Worm (Caenorhabditis elegans) whole organism, L4 larva: Measurements from ENCODE around the gene F13A7.14.

ENCODE experiments used
- D1046.2 ChIP-seq: fragments of 200-800 bp; sonication (Bioruptor generic); IDR thresholded peaks from 2 replicates; pipeline ENCODE4 v1.3.6; 2022; ENCODE audit warnings: missing genetic modification characterization, missing compliant biosample characterization
- F10B5.3 ChIP-seq: sonication (generic microtip); optimal IDR thresholded peaks from 2 replicates; lab custom pipeline; 2016; ENCODE audit warnings: mild to moderate bottlenecking, missing genetic modification characterization, missing compliant biosample characterization
- F37D6.2 ChIP-seq: sonication (generic microtip); optimal IDR thresholded peaks from 2 replicates; lab custom pipeline; 2016; ENCODE audit warnings: mild to moderate bottlenecking, missing genetic modification characterization, missing compliant biosample characterization
- F44E2.7 ChIP-seq: fragments of 200-800 bp; sonication (Bioruptor generic); IDR thresholded peaks from 2 replicates; pipeline ENCODE4 v2.1.2; 2022; ENCODE audit warnings: missing genetic modification characterization, missing compliant biosample characterization
- F49E8.2 ChIP-seq: sonication (generic microtip); optimal IDR thresholded peaks from 2 replicates; lab custom pipeline; 2016; ENCODE audit warnings: missing compliant biosample characterization, mild to moderate bottlenecking, missing genetic modification characterization, borderline replicate concordance
- Y48G9A.11 ChIP-seq: fragments of 200-800 bp; sonication (Bioruptor generic); IDR thresholded peaks from 2 replicates; pipeline ENCODE4 v1.3.6; 2022; ENCODE audit warnings: missing genetic modification reagents, missing genetic modification characterization, missing compliant biosample characterization
- aha-1 ChIP-seq: fragments of 150-350 bp; peaks from one replicate; lab custom pipeline; 2014; ENCODE audit warnings: missing biosample characterization, missing genetic modification characterization
- ceh-44 ChIP-seq: fragments of 200-800 bp; sonication (Bioruptor generic); IDR thresholded peaks from 2 replicates; pipeline ENCODE4 v1.3.6; 2022; ENCODE audit warnings: missing genetic modification reagents, missing genetic modification characterization, missing compliant biosample characterization
- ceh-82 ChIP-seq: sonication (generic microtip); optimal IDR thresholded peaks from 2 replicates; lab custom pipeline; 2017; ENCODE audit warnings: missing biosample characterization, missing genetic modification characterization
- daf-12 ChIP-seq: fragments of 150-350 bp; optimal IDR thresholded peaks from 2 replicates; lab custom pipeline; 2014; ENCODE audit warnings: missing biosample characterization, missing genetic modification reagents, missing genetic modification characterization
- daf-19 ChIP-seq: fragments of 200-800 bp; sonication (Bioruptor generic); conservative IDR thresholded peaks from 2 replicates; pipeline ENCODE4 v1.3.6; 2022; ENCODE audit warnings: missing genetic modification characterization, missing compliant biosample characterization
- dpl-1 ChIP-seq: fragments of 150-350 bp; optimal IDR thresholded peaks from 2 replicates; lab custom pipeline; 2014; ENCODE audit warnings: missing biosample characterization, missing genetic modification reagents, missing genetic modification characterization
- egl-27 ChIP-seq: sonication (generic microtip); optimal IDR thresholded peaks from 3 replicates; lab custom pipeline; 2017; ENCODE audit warnings: missing biosample characterization, missing genetic modification reagents, missing genetic modification characterization
- egl-43 ChIP-seq: fragments of 200-800 bp; sonication (Bioruptor generic); IDR thresholded peaks from 2 replicates; pipeline ENCODE4 v1.3.6; 2022; ENCODE audit warnings: missing genetic modification reagents, missing genetic modification characterization, missing compliant biosample characterization
- gei-8 ChIP-seq: fragments of 200-800 bp; sonication (Bioruptor generic); optimal IDR thresholded peaks from 2 replicates; lab custom pipeline; 2018; ENCODE audit warnings: mild to moderate bottlenecking, missing genetic modification characterization, missing compliant biosample characterization
- hmg-1.1 ChIP-seq: fragments of 200-800 bp; sonication (Bioruptor generic); IDR thresholded peaks from 2 replicates; pipeline ENCODE4 v1.3.6; 2022; ENCODE audit warnings: missing genetic modification reagents, missing genetic modification characterization, missing compliant biosample characterization
- lin-15B ChIP-seq: fragments of 150-350 bp; sonication (generic microtip); optimal IDR thresholded peaks from 3 replicates; lab custom pipeline; 2014; ENCODE audit warnings: missing biosample characterization, missing genetic modification characterization
- lsy-2 ChIP-seq, 2 experiments: fragments of 150-350 bp in 1 of 2; sonication (generic microtip) in 1 of 2; optimal IDR thresholded peaks; 2 replicates each; lab custom pipeline; 2014 to 2017; ENCODE audit warnings: missing biosample characterization in 2 of 2, missing genetic modification characterization in 2 of 2
- madf-9 ChIP-seq: fragments of 200-800 bp; sonication (Bioruptor generic); conservative IDR thresholded peaks from 2 replicates; pipeline ENCODE4 v1.3.6; 2022; ENCODE audit warnings: missing genetic modification reagents, missing genetic modification characterization, missing compliant biosample characterization
- mxl-2 ChIP-seq: fragments of 200-800 bp; sonication (Bioruptor generic); conservative IDR thresholded peaks from 2 replicates; pipeline ENCODE4 v1.3.6; 2022; ENCODE audit warnings: missing genetic modification reagents, missing genetic modification characterization, missing compliant biosample characterization
- nhr-11 ChIP-seq: fragments of 150-350 bp; optimal IDR thresholded peaks from 2 replicates; lab custom pipeline; 2014; ENCODE audit warnings: missing biosample characterization, missing genetic modification characterization
- nhr-25 ChIP-seq: sonication (generic microtip); optimal IDR thresholded peaks from 2 replicates; lab custom pipeline; 2017; ENCODE audit warnings: missing genetic modification characterization, mild to moderate bottlenecking, missing compliant biosample characterization, antibody characterized with exemption, moderate library complexity, borderline replicate concordance; ENCODE audit not compliant: insufficient read depth
- nhr-76 ChIP-seq: fragments of 150-350 bp; optimal IDR thresholded peaks from 2 replicates; lab custom pipeline; 2014; ENCODE audit warnings: missing biosample characterization, missing genetic modification characterization
- rbr-2 ChIP-seq: sonication (generic microtip); optimal IDR thresholded peaks from 2 replicates; lab custom pipeline; 2016; ENCODE audit warnings: missing genotype, missing genetic modification characterization, missing compliant biosample characterization
- set-16 ChIP-seq: fragments of 200-800 bp; sonication (Bioruptor generic); IDR thresholded peaks from 2 replicates; pipeline ENCODE4 v1.3.6; 2022; ENCODE audit warnings: missing genetic modification reagents, missing genetic modification characterization, missing compliant biosample characterization
- spr-1 ChIP-seq: sonication (generic microtip); optimal IDR thresholded peaks from 2 replicates; lab custom pipeline; 2016; ENCODE audit warnings: mild to moderate bottlenecking, missing genetic modification characterization, missing compliant biosample characterization
- tag-97 ChIP-seq: fragments of 200-800 bp; sonication (Bioruptor generic); IDR thresholded peaks from 2 replicates; pipeline ENCODE4 v1.3.6; 2022; ENCODE audit warnings: missing genetic modification characterization, missing compliant biosample characterization
- tra-1 ChIP-seq: fragments of 200-800 bp; sonication (Bioruptor generic); IDR thresholded peaks from 2 replicates; pipeline ENCODE4 v1.3.6; 2022; ENCODE audit warnings: missing genetic modification reagents, missing genetic modification characterization, missing compliant biosample characterization
- unc-39 ChIP-seq: sonication (generic microtip); optimal IDR thresholded peaks from 2 replicates; lab custom pipeline; 2017; ENCODE audit warnings: missing biosample characterization, missing genetic modification characterization
- unc-62 ChIP-seq, 3 experiments: fragments of 150-350 bp in 1 of 3; sonication (generic microtip); optimal IDR thresholded peaks in 2 of 3; peaks in 1 of 3; 1 replicate in 1 of 3; 2 replicates in 2 of 3; lab custom pipeline; 2014 to 2017; ENCODE audit warnings: missing biosample characterization in 3 of 3, missing genetic modification characterization in 3 of 3, missing genetic modification reagents in 3 of 3, missing genotype in 1 of 3
- zag-1 ChIP-seq: fragments of 150-350 bp; optimal IDR thresholded peaks from 2 replicates; lab custom pipeline; 2014; ENCODE audit warnings: missing biosample characterization, missing genetic modification characterization
- ztf-11 ChIP-seq: fragments of 150-350 bp; optimal IDR thresholded peaks from 2 replicates; lab custom pipeline; 2014; ENCODE audit warnings: missing biosample characterization, missing genetic modification characterization

F13A7.14 gene

DNA sequence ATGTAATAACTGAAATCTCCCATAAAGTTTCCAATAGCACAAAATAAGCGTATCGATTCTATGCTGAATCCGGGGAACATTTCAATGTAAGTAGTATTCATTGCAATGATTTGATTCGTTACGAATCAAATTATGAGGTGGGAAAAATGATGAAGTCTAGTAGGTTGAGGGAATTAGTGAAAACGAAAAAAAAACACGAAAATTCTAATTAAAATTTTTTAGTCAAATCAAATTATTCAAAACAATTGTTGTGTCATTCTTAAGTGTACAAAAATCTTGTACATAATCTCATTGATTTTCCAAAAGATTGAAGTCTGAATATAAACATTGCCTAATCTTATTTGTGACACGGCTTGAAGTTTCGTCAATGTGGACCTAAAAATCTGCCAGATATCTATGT, 22.7 kb downstream of the F13A7.14 start, which contains the start of gene srw-29:
TSS of gene srw-29 (minus strand) at position 101 of the 400 bp plus-strand sequence.
- TF ChIP-seq hmg-1.1 (GFP tag; lab: Robert Waterston, UW) = no peak
- TF ChIP-seq tra-1 (GFP tag; lab: Robert Waterston, UW) = no peak
- no peak for TF ChIP-seq set-16 (GFP tag; lab: Robert Waterston, UW)

DNA sequence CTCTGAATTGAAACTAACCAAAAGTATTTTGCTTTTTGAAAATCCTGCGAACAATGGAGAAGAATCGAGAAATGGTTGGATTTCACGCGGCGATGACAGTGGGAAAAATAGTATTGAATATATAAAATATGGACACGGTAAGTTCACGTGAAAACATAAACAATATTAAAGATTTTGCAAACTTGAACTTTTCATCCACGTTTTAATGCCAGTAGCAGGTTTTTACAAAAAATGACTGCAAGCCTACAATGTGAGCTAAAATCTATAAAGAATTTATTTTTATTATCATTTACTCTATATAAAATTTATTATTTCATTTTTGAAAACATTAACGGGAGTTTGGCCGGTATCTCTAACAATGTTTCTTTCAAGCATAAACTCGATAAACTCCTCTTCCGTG, 27.8 kb downstream of the F13A7.14 start, which contains the start of gene F26D2.10:
TSS of gene F26D2.10 (minus strand) at position 101 of the 400 bp plus-strand sequence.
- no peak for TF ChIP-seq nhr-11
- no peak for TF ChIP-seq dpl-1 (GFP tag; lab: Kevin White, UChicago)
- no peak for TF ChIP-seq ceh-82 (tag; lab: Kevin White, UChicago)
- no peak for TF ChIP-seq nhr-76 (tag; lab: Kevin White, UChicago)
- no peak for TF ChIP-seq daf-12 (tag; lab: Kevin White, UChicago)
- TF ChIP-seq madf-9 (GFP tag; lab: Robert Waterston, UW) = no peak
- TF ChIP-seq F49E8.2 (tag; lab: Kevin White, UChicago) = no peak
- TF ChIP-seq egl-27 (tag; lab: Kevin White, UChicago) = no peak

DNA sequence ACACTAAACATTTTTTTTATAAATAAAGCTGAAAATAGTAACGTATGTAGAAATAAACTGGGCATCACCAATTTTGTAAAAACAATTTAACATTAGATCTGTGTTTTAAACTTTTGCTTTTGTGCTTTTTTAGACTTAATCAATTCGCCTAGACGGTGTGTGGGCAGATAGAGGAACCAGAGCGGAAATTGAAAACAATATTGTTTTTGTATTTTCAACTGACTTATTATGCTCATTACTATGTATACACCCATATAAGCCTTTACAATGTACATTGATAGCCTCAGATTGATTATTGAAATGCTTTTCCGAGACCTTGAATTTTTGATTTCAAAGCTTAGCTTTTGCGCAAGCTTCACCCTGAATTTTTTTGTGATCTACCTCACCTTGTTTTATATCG, 28.2 kb downstream of the F13A7.14 start, which contains the start of gene str-73:
TSS of gene str-73 (plus strand) at position 301 of the 400 bp plus-strand sequence.
- TF ChIP-seq ceh-44 = no peak
- TF ChIP-seq tra-1 (GFP tag; lab: Robert Waterston, UW) = no peak
- no peak for TF ChIP-seq Y48G9A.11
- no peak for TF ChIP-seq unc-62 (GFP tag; optimal IDR thresholded peaks at IDR 0.05 in 1 of 2; lab: Kevin White, UChicago)
- TF ChIP-seq unc-62 (tag; optimal IDR thresholded peaks at IDR 0.05; lab: Kevin White, UChicago) = no peak
- no peak for TF ChIP-seq F37D6.2 (tag; lab: Kevin White, UChicago)
- no peak for TF ChIP-seq daf-19 (GFP tag; lab: Robert Waterston, UW)
- no peak for TF ChIP-seq lin-15B (tag; lab: Kevin White, UChicago)
- no peak for TF ChIP-seq madf-9 (GFP tag; lab: Robert Waterston, UW)
- no peak for TF ChIP-seq mxl-2 (GFP tag; lab: Robert Waterston, UW)
- TF ChIP-seq lsy-2 (tag; optimal IDR thresholded peaks at IDR 0.05; lab: Kevin White, UChicago) = no peak
- TF ChIP-seq rbr-2 (tag; lab: Kevin White, UChicago) = no peak
- no peak for TF ChIP-seq zag-1 (tag; lab: Kevin White, UChicago)
- no peak for TF ChIP-seq gei-8 (GFP tag; lab: Kevin White, UChicago)
- TF ChIP-seq F10B5.3 (tag; lab: Kevin White, UChicago) = no peak

DNA sequence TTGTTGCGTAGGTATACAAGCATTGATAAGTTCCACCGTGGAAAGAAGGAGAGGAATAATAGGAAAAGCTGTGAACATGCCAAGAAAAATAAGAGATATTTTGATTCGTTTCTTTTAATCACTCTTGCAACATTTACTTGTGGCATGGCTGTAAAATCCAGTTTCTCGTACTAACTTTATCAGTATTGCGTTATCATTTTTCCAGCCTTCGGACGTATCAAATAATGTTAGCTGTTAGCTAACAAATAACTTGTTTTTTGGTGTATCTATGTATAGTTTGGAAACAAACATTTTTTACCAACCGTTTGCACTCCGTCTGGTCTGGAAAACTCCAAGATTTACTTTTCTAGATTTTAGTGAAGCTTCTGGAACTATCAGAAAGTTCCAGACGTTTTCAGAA, 31.8 kb downstream of the F13A7.14 start, which contains the start of gene clec-234:
TSS of gene clec-234 (minus strand) at position 101 of the 400 bp plus-strand sequence.
- TF ChIP-seq D1046.2 (GFP tag; lab: Robert Waterston, UW) (no peak), spr-1 (tag; lab: Kevin White, UChicago) (no peak), daf-12 (tag; lab: Kevin White, UChicago) (no peak), nhr-25 (no peak), unc-39 (tag; lab: Kevin White, UChicago) (no peak), F44E2.7 (no peak), lin-15B (tag; lab: Kevin White, UChicago) (no peak), ztf-11 (tag; lab: Kevin White, UChicago) (no peak), egl-43 (GFP tag; lab: Robert Waterston, UW) (no peak), ceh-44 (no peak)

DNA sequence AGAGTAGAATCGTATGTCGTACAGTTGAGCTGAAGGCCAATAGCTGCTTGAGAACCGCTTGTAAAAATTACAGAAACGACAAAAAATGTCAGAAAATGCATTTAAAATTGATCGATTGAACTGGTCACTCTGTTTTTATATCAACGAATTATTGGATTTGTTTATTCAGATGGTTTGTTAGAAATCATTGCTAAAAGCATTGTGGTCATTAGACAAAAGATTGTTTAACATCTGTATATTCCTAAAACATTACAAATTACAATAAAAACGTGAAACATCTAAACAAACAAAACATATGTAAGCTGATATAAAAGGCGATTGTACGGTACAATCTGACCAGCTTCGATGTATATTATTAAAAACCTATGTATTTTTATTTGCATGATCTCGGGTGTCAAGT, 33.8 kb downstream of the F13A7.14 start, which contains the start of the genes F26D2.13 and F26D2.14:
TSS of gene F26D2.13 (minus strand) at position 101 of the 400 bp plus-strand sequence.
TSS of gene F26D2.14 (plus strand) at position 346 of the 400 bp plus-strand sequence.
- TF ChIP-seq tag-97 (GFP tag; lab: Robert Waterston, UW) = no peak
- TF ChIP-seq aha-1 (tag; lab: Kevin White, UChicago) = peak; percentile 82
- no peak for TF ChIP-seq unc-62 (GFP tag; optimal IDR thresholded peaks at IDR 0.05 in 1 of 2; lab: Kevin White, UChicago)
- no peak for TF ChIP-seq unc-62 (tag; optimal IDR thresholded peaks at IDR 0.05; lab: Kevin White, UChicago)
